Worm (Caenorhabditis elegans) whole organism, young adult: ENCODE data around the gene clec-55.

Source experiments
- B0035.1 ChIP-seq: sonication (generic microtip); optimal IDR thresholded peaks from 2 replicates; lab custom pipeline; 2016; ENCODE audit warnings: missing genetic modification characterization, mild to moderate bottlenecking, missing compliant biosample characterization, missing genotype, missing genetic modification reagents
- F22D6.2 ChIP-seq: sonication (generic microtip); optimal IDR thresholded peaks from 2 replicates; lab custom pipeline; 2016; ENCODE audit warnings: mild to moderate bottlenecking, missing genetic modification characterization, missing compliant biosample characterization
- F37B4.10 ChIP-seq: fragments of 200-800 bp; sonication (Bioruptor generic); IDR thresholded peaks from 2 replicates; pipeline ENCODE4 v1.3.6; 2022; ENCODE audit warnings: missing genetic modification characterization, missing compliant biosample characterization
- Y56A3A.18 ChIP-seq: fragments of 200-800 bp; sonication (Bioruptor generic); IDR thresholded peaks from 2 replicates; pipeline ENCODE4 v1.3.6; 2022; ENCODE audit warnings: missing genetic modification reagents, missing genetic modification characterization, missing compliant biosample characterization
- Y95B8A.8 ChIP-seq: fragments of 200-800 bp; sonication (Bioruptor generic); IDR thresholded peaks from 2 replicates; pipeline ENCODE4 v1.3.6; 2022; ENCODE audit warnings: missing genetic modification reagents, missing genetic modification characterization, missing compliant biosample characterization
- ZK185.1 ChIP-seq: sonication (generic microtip); optimal IDR thresholded peaks from 2 replicates; lab custom pipeline; 2016; ENCODE audit warnings: mild to moderate bottlenecking, missing genetic modification characterization, missing compliant biosample characterization; ENCODE audit not compliant: poor library complexity, severe bottlenecking
- aptf-3 ChIP-seq: fragments of 200-800 bp; sonication (Bioruptor generic); IDR thresholded peaks from 2 replicates; pipeline ENCODE4 v1.3.6; 2022; ENCODE audit warnings: missing genetic modification characterization, missing compliant biosample characterization
- atf-7 ChIP-seq: sonication (generic microtip); optimal IDR thresholded peaks from 2 replicates; lab custom pipeline; 2017; ENCODE audit warnings: mild to moderate bottlenecking, missing genetic modification characterization, missing compliant biosample characterization
- cebp-1 ChIP-seq, 2 experiments: fragments of 200-800 bp in 1 of 2; sonication (Bioruptor generic) in 1 of 2; sonication (generic microtip) in 1 of 2; IDR thresholded peaks in 1 of 2; optimal IDR thresholded peaks in 1 of 2; 2 replicates each; pipeline versions ENCODE4 v1.3.6 to Lab custom; 2017 to 2022; ENCODE audit warnings: missing compliant biosample characterization in 2 of 2, missing genetic modification characterization in 2 of 2, mild to moderate bottlenecking in 1 of 2, missing genetic modification reagents in 1 of 2, moderate library complexity in 1 of 2
- chd-7 ChIP-seq: sonication (generic microtip); optimal IDR thresholded peaks from 2 replicates; lab custom pipeline; 2016; ENCODE audit warnings: mild to moderate bottlenecking, missing genetic modification characterization, moderate library complexity, missing compliant biosample characterization
- dox-1 ChIP-seq: fragments of 200-800 bp; sonication (Bioruptor generic); IDR thresholded peaks from 2 replicates; pipeline ENCODE4 v1.3.6; 2022; ENCODE audit warnings: missing genetic modification reagents, missing genetic modification characterization, missing compliant biosample characterization
- dpl-1 ChIP-seq: fragments of 150-350 bp; optimal IDR thresholded peaks from 2 replicates; lab custom pipeline; 2014; ENCODE audit warnings: missing biosample characterization, missing genetic modification reagents, missing genetic modification characterization
- efl-1 ChIP-seq: fragments of 150-350 bp; optimal IDR thresholded peaks from 2 replicates; lab custom pipeline; 2014; ENCODE audit warnings: missing biosample characterization, missing genetic modification reagents, missing genetic modification characterization
- hmg-1.2 ChIP-seq: fragments of 200-800 bp; sonication (Bioruptor generic); IDR thresholded peaks from 2 replicates; pipeline ENCODE4 v1.3.6; 2022; ENCODE audit warnings: missing genetic modification reagents, missing genetic modification characterization, missing compliant biosample characterization
- hmg-20 ChIP-seq: fragments of 200-800 bp; sonication (Bioruptor generic); IDR thresholded peaks from 2 replicates; pipeline ENCODE4 v1.3.6; 2022; ENCODE audit warnings: missing genetic modification reagents, missing genetic modification characterization, missing compliant biosample characterization
- hsf-1 ChIP-seq: fragments of 200-800 bp; sonication (Bioruptor generic); IDR thresholded peaks from 2 replicates; pipeline ENCODE4 v1.3.6; 2022; ENCODE audit warnings: missing genetic modification reagents, missing genetic modification characterization, missing compliant biosample characterization
- lag-1 ChIP-seq: fragments of 200-800 bp; sonication (Bioruptor generic); IDR thresholded peaks from 2 replicates; pipeline ENCODE4 v1.3.6; 2022; ENCODE audit warnings: missing genetic modification reagents, missing genetic modification characterization, missing compliant biosample characterization
- lin-26 ChIP-seq: fragments of 200-800 bp; sonication (Bioruptor generic); IDR thresholded peaks from 2 replicates; pipeline ENCODE4 v1.3.6; 2022; ENCODE audit warnings: missing genetic modification reagents, missing genetic modification characterization, missing compliant biosample characterization
- madf-10 ChIP-seq: sonication (generic microtip); optimal IDR thresholded peaks from 2 replicates; lab custom pipeline; 2016; ENCODE audit warnings: mild to moderate bottlenecking, missing genetic modification characterization, missing compliant biosample characterization
- madf-3 ChIP-seq: fragments of 200-800 bp; sonication (Bioruptor generic); IDR thresholded peaks from 2 replicates; pipeline ENCODE4 v1.3.6; 2022; ENCODE audit warnings: missing genetic modification reagents, missing genetic modification characterization, missing compliant biosample characterization
- nhr-80 ChIP-seq: sonication (generic microtip); optimal IDR thresholded peaks from 2 replicates; lab custom pipeline; 2016; ENCODE audit warnings: missing genetic modification characterization, missing compliant biosample characterization
- rec-8 ChIP-seq, 2 experiments: sonication (generic microtip); optimal IDR thresholded peaks; 2 replicates each; lab custom pipeline; 2016; ENCODE audit warnings: mild to moderate bottlenecking in 2 of 2, missing genetic modification characterization in 2 of 2, missing genetic modification reagents in 2 of 2, missing genotype in 2 of 2, missing biosample characterization in 1 of 2, missing compliant biosample characterization in 1 of 2, moderate library complexity in 1 of 2
- rpc-1 ChIP-seq, 2 experiments: fragments of 150-350 bp in 1 of 2; sonication (generic microtip) in 1 of 2; optimal IDR thresholded peaks; 2 replicates each; lab custom pipeline; 2014 to 2018; ENCODE audit warnings: missing biosample characterization in 1 of 2, missing genetic modification characterization in 1 of 2, missing genetic modification reagents in 1 of 2, missing genotype in 1 of 2
- somi-1 ChIP-seq: fragments of 200-800 bp; sonication (Bioruptor generic); optimal IDR thresholded peaks from 2 replicates; lab custom pipeline; 2018; ENCODE audit warnings: mild to moderate bottlenecking, missing genetic modification characterization, missing compliant biosample characterization
- tbp1 ChIP-seq: fragments of 200-800 bp; sonication (Bioruptor generic); optimal IDR thresholded peaks from 2 replicates; lab custom pipeline; 2018; ENCODE audit warnings: mild to moderate bottlenecking, missing genetic modification characterization, missing compliant biosample characterization
- ztf-26 ChIP-seq: sonication (generic microtip); optimal IDR thresholded peaks from 2 replicates; lab custom pipeline; 2017; ENCODE audit warnings: missing genetic modification characterization, missing compliant biosample characterization

The clec-55 gene

DNA sequence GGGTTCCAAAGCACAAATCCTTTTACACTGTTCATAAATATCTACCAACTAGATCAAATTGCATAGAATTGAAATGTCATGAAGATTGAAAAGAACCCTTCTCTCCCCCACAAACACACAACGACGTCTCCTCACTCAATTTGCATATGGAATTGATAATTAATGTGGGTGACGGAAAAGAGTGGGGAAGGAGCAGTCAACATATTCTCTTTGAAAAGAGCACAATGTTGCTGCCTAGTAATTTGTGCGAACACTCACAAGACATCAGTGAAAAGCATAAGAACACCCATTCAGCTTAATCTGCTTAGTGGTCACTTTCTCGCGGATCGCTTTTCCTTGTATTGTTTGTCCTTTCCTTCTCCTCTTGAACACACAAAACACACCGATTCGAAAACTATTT is 17.4 kb downstream of the clec-55 start:
- TF ChIP-seq Y56A3A.18 (GFP tag; lab: Robert Waterston, UW) (0 out of 2 replicates have a peak, but pooled peaks have one; percentile 36), Y95B8A.8 (no peak)

DNA sequence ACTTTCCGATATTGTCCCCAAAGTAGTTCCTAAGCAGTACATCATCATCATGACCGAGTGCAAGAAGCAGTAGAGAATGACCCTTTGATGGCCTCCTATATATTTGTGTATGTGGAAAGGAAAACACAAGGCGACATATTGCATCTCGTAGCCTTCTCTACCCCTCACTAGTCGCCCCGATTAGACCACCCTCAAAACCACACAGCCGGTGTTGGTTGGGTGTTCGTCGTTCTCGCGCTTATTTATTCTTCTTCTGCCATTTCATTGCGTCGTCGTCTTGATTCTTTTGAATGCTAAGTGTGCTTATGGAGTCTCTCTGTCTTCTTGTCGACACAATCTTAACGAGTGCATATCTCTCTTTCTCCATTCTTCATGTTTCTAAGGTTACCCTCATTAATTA is 19.1 kb downstream of the clec-55 start:
- no peak for TF ChIP-seq chd-7 (tag; lab: Kevin White, UChicago)
- no peak for TF ChIP-seq tbp1 (GFP tag; lab: Kevin White, UChicago)
- TF ChIP-seq lag-1 (GFP tag; lab: Robert Waterston, UW), result no peak

DNA sequence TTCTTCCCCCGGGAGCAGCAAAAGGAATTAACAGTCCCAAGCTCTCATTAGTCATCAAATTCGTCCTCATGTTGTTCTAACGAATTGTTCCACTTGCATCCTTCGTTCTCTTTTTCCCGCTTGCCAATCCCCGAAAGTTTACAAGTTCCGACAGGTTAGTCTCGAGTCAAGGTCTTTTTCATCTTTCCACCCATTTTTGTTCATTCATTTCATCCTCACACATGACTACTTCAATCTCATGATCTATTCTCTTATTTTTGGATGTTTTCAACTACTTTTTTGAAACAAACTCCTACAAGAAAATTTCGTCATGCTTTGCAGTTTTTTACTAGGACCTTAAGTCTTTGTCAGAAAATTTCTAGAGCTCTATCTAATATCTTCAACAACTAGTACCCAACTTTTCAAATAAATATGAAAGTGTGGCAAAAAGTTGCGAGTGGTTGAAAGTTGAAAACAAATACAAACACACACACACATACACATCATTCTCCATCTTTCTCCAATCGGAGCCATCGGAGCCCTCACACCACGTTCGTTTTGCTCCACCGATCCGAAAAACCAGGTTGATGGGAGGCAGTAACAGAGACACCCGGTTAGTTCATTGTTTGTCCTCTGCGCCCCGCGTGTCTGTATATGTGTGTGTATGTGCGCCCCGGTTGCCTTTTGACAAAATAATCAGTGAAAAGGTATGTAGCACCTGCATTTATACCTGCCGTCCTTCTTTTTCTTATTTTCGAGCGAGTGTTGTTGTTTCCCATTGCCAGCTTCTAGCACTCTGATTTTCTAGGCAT is 20.2 kb downstream of the clec-55 start:
- TF ChIP-seq dpl-1, result no peak
- TF ChIP-seq F22D6.2, result no peak
- no peak for TF ChIP-seq madf-10 (tag; lab: Kevin White, UChicago)
- TF ChIP-seq hsf-1 (GFP tag; lab: Robert Waterston, UW), result no peak
- TF ChIP-seq ztf-26 (tag; lab: Kevin White, UChicago), result no peak
- TF ChIP-seq lin-26, result peak; percentile 30; the same call in 1 of the 2 replicates
- no peak for TF ChIP-seq atf-7 (tag; lab: Kevin White, UChicago)
- TF ChIP-seq nhr-80 (tag; lab: Kevin White, UChicago), result peak; percentile 21
- no peak for TF ChIP-seq rec-8 (tag; optimal IDR thresholded peaks at IDR 0.05; lab: Kevin White, UChicago)
- no peak for TF ChIP-seq hmg-20
- TF ChIP-seq ZK185.1, result no peak
- TF ChIP-seq aptf-3 (GFP tag; lab: Robert Waterston, UW), result no peak
- peak; percentile 51; the same call in 1 of the 2 replicates for TF ChIP-seq dox-1 (GFP tag; lab: Robert Waterston, UW)

DNA sequence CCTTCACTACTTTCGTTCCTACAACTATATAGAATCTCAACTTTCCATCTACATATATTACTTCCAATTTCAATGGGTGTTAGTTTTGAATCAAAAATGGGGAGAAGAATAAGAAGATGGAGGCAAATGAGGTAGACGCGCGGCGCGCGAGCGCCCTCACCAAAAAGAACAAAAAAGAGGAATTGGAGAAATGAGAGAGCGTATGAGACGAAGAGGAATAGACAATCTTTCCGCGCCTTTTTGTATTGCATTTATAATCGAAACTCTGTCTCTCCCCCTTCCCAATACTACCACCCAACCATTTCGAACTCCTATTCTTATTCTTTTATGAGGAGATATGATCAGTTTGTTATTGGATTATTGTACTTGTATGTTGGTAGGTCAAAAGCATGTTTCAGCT is 21.5 kb downstream of the clec-55 start:
- TF ChIP-seq efl-1 (GFP tag; lab: Kevin White, UChicago) (peak; percentile 14), hmg-1.2 (GFP tag; lab: Robert Waterston, UW) (peak; percentile 71), rpc-1 (optimal IDR thresholded peaks at IDR 0.05; lab: Kevin White, UChicago) (no peak), rpc-1 (tag; optimal IDR thresholded peaks at IDR 0.05; lab: Kevin White, UChicago) (no peak)

DNA sequence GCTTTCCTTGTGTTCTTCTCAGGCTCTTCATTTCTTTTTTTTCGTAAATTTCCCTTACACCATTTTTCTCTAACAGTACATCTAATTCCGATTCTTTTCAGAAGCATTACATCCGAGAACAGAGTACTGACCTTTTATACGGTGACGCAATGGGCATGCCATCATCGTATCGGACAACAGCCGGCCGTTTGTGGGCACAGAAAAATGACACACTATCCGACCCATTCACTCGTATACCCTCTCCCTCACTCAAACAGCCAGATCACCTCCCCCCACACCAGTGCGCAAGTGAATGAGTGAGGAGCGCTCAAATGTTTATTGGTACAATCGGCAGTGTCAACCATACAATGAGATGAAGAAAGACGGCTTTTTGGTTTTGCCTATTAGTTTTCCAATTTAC is 22.1 kb downstream of the clec-55 start, which contains the start of gene R02D5.24:
Gene R02D5.24 (plus strand): TSS at position 205 of the 400 bp plus-strand sequence.
- TF ChIP-seq F37B4.10 (GFP tag; lab: Robert Waterston, UW) (0 out of 2 replicates have a peak, but pooled peaks have one; percentile 40), B0035.1 (tag; lab: Kevin White, UChicago) (no peak)
- TF ChIP-seq, all 124 proteins: peak for 1

DNA sequence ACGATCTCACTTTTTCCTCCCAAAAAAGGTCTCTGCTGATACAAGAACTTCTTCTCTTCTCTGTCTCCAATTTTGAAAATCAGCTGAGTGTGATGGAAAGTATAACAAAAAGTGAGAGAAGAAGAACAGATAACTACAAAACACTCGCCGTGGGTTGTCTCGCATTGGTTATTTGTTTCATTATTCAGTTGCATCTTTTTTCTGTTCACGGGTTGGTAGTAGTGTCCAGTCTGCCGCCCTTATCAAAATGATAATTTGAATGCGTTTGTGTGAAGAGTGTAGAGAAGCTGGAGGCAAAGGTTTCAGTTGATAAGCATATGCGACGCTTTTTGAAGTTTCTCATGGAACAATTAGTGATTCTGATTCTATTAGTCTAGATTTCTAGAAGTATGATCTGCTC is 24.0 kb downstream of the clec-55 start:
- TF ChIP-seq dox-1 (GFP tag; lab: Robert Waterston, UW), result 0 out of 2 replicates have a peak, but pooled peaks have one; percentile 43
- TF ChIP-seq nhr-80 (tag; lab: Kevin White, UChicago), result peak; percentile 91
- TF ChIP-seq somi-1 (GFP tag; lab: Kevin White, UChicago), result no peak
- no peak for TF ChIP-seq lin-26
- TF ChIP-seq cebp-1 (GFP tag; IDR thresholded peaks at IDR 0.05; lab: Robert Waterston, UW), result no peak
- TF ChIP-seq cebp-1 (tag; optimal IDR thresholded peaks at IDR 0.05; lab: Kevin White, UChicago), result peak; percentile 37
- TF ChIP-seq madf-3 (GFP tag; lab: Robert Waterston, UW), result no peak
- no peak for TF ChIP-seq dpl-1
